Fruit fly (Drosophila melanogaster): ENCODE data around the gene Tak1.

The Tak1 gene

DNA sequence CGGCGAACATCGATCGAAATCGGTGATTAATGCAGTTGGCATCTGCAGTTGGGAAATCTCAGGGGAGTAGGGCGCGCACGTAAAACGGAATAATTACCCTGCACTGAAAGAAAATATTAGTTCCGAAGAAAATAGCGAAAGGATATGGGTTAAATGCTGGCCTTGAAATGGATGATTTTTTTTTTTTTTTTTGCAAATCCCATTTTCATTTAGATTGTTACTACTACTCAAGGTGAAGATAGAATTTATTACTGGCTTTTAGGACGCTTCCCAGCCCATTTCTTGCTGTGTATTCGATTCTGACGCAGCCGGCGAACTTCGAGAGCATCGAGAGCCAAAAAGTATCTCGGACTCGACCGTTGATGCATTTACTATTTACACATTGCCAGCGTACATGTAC, 5.7 kb downstream of the Tak1 start (continued):
- TF ChIP-seq unc-4 (GFP tag; IDR thresholded peaks at IDR 0.05; ENCODE audit: partially characterized antibody) (no peak), az2 (GFP tag; optimal IDR thresholded peaks at IDR 0.05) (peak; percentile 54), danr (GFP tag; IDR thresholded peaks at IDR 0.05) (no peak), CG4404 (GFP tag; IDR thresholded peaks at IDR 0.05) (peak; percentile 43), CG10147 (GFP tag; optimal IDR thresholded peaks at IDR 0.05) (no peak), Fer3 (tag; optimal IDR thresholded peaks at IDR 0.05) (no peak), CG11695 (GFP tag; IDR thresholded peaks at IDR 0.05) (0 out of 3 replicates have a peak, but pooled peaks have one; percentile 42), gt (GFP tag; IDR thresholded peaks at IDR 0.05) (no peak), crc (GFP tag; optimal IDR thresholded peaks at IDR 0.05) (no peak), CG14014 (GFP tag; IDR thresholded peaks at IDR 0.05) (no peak), Hsf (GFP tag; optimal IDR thresholded peaks at IDR 0.05) (peak; percentile 39), CG18476 (GFP tag; optimal IDR thresholded peaks at IDR 0.05) (no peak), HLH4C (GFP tag; IDR thresholded peaks at IDR 0.05; ENCODE audit: partially characterized antibody) (no peak), nau (GFP tag; optimal IDR thresholded peaks at IDR 0.05) (no peak), D19B (GFP tag; optimal IDR thresholded peaks at IDR 0.05) (no peak), ac (GFP tag; optimal IDR thresholded peaks at IDR 0.05) (no peak), CoRest (tag; optimal IDR thresholded peaks at IDR 0.05) (peak; percentile 56), sim (GFP tag; IDR thresholded peaks at IDR 0.05) (0 out of 2 replicates have a peak, but pooled peaks have one; percentile 5), CG8924 (tag; optimal IDR thresholded peaks at IDR 0.05) (no peak), CG2875 (GFP tag; optimal IDR thresholded peaks at IDR 0.05) (peak; percentile 21), Hmr (GFP tag; optimal IDR thresholded peaks at IDR 0.05) (no peak), GATAe (GFP tag; conservative IDR thresholded peaks at IDR 0.05) (no peak), CG2129 (GFP tag; IDR thresholded peaks at IDR 0.05; ENCODE audit: partially characterized antibody) (no peak), CG12391 (tag; optimal IDR thresholded peaks at IDR 0.05) (peak; percentile 48), ato (GFP tag; IDR thresholded peaks at IDR 0.05; ENCODE audit: partially characterized antibody) (no peak), CG9797 (GFP tag; optimal IDR thresholded peaks at IDR 0.05) (no peak), CG1529 (GFP tag; optimal IDR thresholded peaks at IDR 0.05) (peak; percentile 26), Dp (GFP tag; optimal IDR thresholded peaks at IDR 0.05) (no peak), odd (GFP tag; optimal IDR thresholded peaks at IDR 0.05) (no peak), Hey (tag; optimal IDR thresholded peaks at IDR 0.05) (no peak), sr (GFP tag; IDR thresholded peaks at IDR 0.05) (no peak), gem (tag; optimal IDR thresholded peaks at IDR 0.05) (peak; percentile 68), CG7556 (GFP tag; optimal IDR thresholded peaks at IDR 0.05) (peak; percentile 17), tio (GFP tag; optimal IDR thresholded peaks at IDR 0.05) (no peak), wor (GFP tag; IDR thresholded peaks at IDR 0.05) (peak; percentile 40; the same call in 1 of the 2 replicates), CG8944 (GFP tag; optimal IDR thresholded peaks at IDR 0.05) (peak; percentile 46), MBD-R2 (GFP tag; IDR thresholded peaks at IDR 0.05) (peak; percentile 33; the same call in 1 of the 2 replicates), CG12744 (GFP tag; optimal IDR thresholded peaks at IDR 0.05) (no peak), cwo (GFP tag; optimal IDR thresholded peaks at IDR 0.05) (no peak), twi (tag; optimal IDR thresholded peaks at IDR 0.05) (no peak), tin (GFP tag; optimal IDR thresholded peaks at IDR 0.05) (peak; percentile 28), Nf-YA (GFP tag; IDR thresholded peaks at IDR 0.05) (peak; percentile 40; the same call in 1 of the 2 replicates), Max (GFP tag; optimal IDR thresholded peaks at IDR 0.05) (no peak), yki (optimal IDR thresholded peaks at IDR 0.05) (no peak), CG15601 (tag; optimal IDR thresholded peaks at IDR 0.05) (no peak), insv (GFP tag; optimal IDR thresholded peaks at IDR 0.05) (no peak), stwl (tag; optimal IDR thresholded peaks at IDR 0.05) (no peak), Hmx (GFP tag; optimal IDR thresholded peaks at IDR 0.05) (no peak), CG9932 (GFP tag; IDR thresholded peaks at IDR 0.05) (peak; percentile 47), sna (GFP tag; IDR thresholded peaks at IDR 0.05; ENCODE audit: partially characterized antibody) (no peak), CG6765 (GFP tag; optimal IDR thresholded peaks at IDR 0.05) (no peak)
